Fruit fly (Drosophila melanogaster) S2 (cell line): ENCODE measurements around the gene CG17931.

Source experiments
- CG8478 ChIP-seq: fragments of >200 bp; optimal IDR thresholded peaks from 2 replicates; lab custom pipeline; 2018
- CTCF ChIP-seq, 2 experiments: fragments of >200 bp; optimal IDR thresholded peaks; 2 replicates each; lab custom pipeline; 2018

The CG17931 gene

dm6 chr3R:16308057-16308456 lies 51.2 kb downstream of the CG17931 start:
- TF ChIP-seq CG8478 (lab: Kevin White, UChicago), result no peak
- TF ChIP-seq CTCF (optimal IDR thresholded peaks at IDR 0.05; lab: Kevin White, UChicago), result no peak
